Fruit fly (Drosophila melanogaster) whole organism: ENCODE measurements around the gene CG7058.

Source experiments
- CG8478 ChIP-seq: fragments of >200 bp; optimal IDR thresholded peaks from 2 replicates; lab custom pipeline; 2018; ENCODE audit warnings: inconsistent platforms
- Dll ChIP-seq: fragments of >200 bp; optimal IDR thresholded peaks from 2 replicates; lab custom pipeline; 2017
- EcR ChIP-seq, 2 experiments: fragments of >200 bp; optimal IDR thresholded peaks; 2 replicates each; lab custom pipeline; 2017; ENCODE audit warnings: missing biosample characterization in 2 of 2, missing genetic modification characterization in 2 of 2, missing genetic modification reagents in 2 of 2
- pan ChIP-seq: fragments of >200 bp; optimal IDR thresholded peaks from 2 replicates; lab custom pipeline; 2017
- psq ChIP-seq: fragments of >200 bp; optimal IDR thresholded peaks from 2 replicates; lab custom pipeline; 2017
- usp ChIP-seq: fragments of >200 bp; optimal IDR thresholded peaks from 2 replicates; lab custom pipeline; 2017; ENCODE audit warnings: missing biosample characterization, missing genetic modification characterization, mixed read lengths

CG7058 gene

DNA sequence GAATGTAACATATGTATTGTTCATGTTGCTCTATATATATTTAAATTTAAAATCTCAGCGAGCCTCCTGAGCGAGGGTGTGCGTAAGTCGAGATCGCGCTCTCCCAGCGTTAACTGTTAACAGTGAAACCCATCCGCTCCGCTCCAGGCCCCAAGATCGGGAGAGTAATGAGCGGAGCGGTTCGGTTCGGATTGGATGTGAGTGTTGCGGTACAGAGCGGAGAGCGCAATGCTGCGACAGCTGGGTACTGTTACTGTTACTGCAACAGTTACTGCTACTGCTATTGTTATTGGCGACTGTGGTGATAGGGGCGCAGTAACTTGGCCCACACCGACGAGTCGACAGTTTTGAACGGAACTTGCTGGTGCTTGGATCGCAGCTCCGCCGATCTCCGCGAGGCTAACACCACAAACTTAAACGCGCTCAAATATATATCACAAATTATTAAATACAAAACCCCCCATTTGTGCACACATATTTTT is 25.9 kb downstream of the CG7058 start, which contains the start of gene Pvf1:
TSS of gene Pvf1 (plus strand) at position 312 of the 482 bp plus-strand sequence.
- no peak for TF ChIP-seq psq (lab: Kevin White, UChicago)
- no peak for TF ChIP-seq CG8478 (lab: Kevin White, UChicago)
- TF ChIP-seq EcR (GFP tag; optimal IDR thresholded peaks at IDR 0.05; lab: Kevin White, UChicago) = no peak
- peak; percentile 93 for TF ChIP-seq Dll (lab: Kevin White, UChicago)
- TF ChIP-seq pan = peak; percentile 52

DNA sequence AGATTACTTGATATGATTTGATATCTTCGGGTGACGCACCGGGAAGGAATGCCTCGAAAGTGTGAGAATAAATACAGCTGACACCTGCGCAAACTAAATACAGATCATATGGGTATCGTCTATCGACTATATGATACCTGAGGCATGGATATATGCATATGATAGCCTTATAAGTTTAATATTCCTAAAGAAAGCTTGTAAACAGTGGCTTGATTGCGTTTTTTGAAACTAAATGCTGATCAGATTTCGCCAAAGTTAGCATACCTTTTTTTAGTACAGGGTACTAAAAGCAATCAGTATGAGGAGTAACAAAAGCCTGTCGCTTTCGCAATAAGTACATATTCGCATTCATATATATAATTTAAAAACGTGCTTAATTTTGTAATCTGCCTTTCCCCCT is 27.9 kb downstream of the CG7058 start:
- no peak for TF ChIP-seq psq (lab: Kevin White, UChicago)
- TF ChIP-seq EcR (GFP tag; optimal IDR thresholded peaks at IDR 0.05; lab: Kevin White, UChicago) = no peak
- peak; percentile 83 for TF ChIP-seq pan

DNA sequence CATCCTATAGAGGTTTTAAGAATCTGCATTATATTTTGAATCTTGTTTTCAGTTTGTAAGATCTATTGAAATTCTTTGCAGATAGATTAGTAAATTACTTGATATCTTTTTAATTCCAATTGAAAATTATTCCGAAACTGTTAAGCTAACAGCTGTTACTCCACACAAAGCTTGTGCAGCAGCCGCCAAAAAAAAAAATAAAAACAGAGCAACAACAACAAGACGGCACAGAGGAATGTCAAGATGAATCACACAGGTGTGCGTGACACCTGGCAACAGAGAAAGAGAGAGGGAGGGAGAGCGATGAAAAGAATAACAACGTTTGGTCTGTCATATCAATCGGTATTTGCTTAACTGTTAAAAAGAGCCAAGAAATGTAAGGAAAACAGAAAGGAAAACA is 28.5 kb downstream of the CG7058 start:
- TF ChIP-seq Dll (lab: Kevin White, UChicago) = no peak
- TF ChIP-seq EcR (GFP tag; optimal IDR thresholded peaks at IDR 0.05; lab: Kevin White, UChicago) = no peak
- TF ChIP-seq CG8478 (lab: Kevin White, UChicago) = no peak
- TF ChIP-seq pan = no peak
- TF ChIP-seq psq (lab: Kevin White, UChicago) = no peak
- TF ChIP-seq usp (GFP tag; lab: Kevin White, UChicago) = no peak

DNA sequence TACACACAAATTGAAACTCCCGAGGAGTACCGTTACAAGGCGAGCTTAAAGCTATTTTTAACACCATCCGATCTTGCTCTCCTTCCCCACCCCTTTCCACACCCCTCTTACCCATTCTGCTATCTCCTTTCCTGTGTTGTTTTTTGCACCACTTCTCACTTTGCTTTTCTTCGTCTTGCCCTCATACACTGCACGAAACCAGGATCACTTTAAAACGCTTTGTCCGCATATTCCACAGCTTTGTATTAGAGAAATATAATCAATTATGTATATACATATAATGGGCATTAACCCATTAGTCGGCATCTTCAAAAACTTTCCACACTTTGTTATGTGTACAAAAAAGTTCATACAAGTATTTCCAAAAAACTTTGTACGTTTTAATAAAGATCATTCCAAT is 29.0 kb downstream of the CG7058 start:
- TF ChIP-seq EcR (GFP tag; optimal IDR thresholded peaks at IDR 0.05; lab: Kevin White, UChicago) (no peak), CG8478 (lab: Kevin White, UChicago) (no peak), psq (lab: Kevin White, UChicago) (no peak), pan (no peak), Dll (lab: Kevin White, UChicago) (no peak), usp (GFP tag; lab: Kevin White, UChicago) (no peak)

dm6 chrX:18836315-18836714 is 29.8 kb downstream of the CG7058 start:
- TF ChIP-seq Dll (lab: Kevin White, UChicago) (no peak), EcR (GFP tag; optimal IDR thresholded peaks at IDR 0.05; lab: Kevin White, UChicago) (no peak), psq (lab: Kevin White, UChicago) (no peak), CG8478 (lab: Kevin White, UChicago) (no peak), pan (no peak), usp (GFP tag; lab: Kevin White, UChicago) (no peak)

DNA sequence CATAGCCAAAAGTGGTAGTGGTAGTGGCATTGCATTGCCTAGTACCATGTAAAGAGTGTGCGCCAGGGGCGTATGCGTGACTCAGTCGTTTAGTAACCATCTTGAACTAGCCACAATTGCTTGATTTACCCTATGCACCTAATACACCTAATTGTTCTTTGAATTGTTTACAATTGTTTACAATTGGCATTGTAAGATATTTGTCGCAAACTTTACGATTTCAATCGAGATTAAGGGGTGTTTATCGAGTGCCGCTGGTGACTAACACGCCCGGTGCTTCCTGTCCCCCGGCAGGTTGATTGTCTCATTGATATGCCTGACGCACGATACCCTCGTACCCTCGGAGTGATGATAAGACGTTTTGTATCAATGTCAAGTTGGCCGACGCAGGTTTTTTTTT is 30.6 kb downstream of the CG7058 start:
- TF ChIP-seq CG8478 (lab: Kevin White, UChicago) (no peak), pan (no peak), EcR (GFP tag; optimal IDR thresholded peaks at IDR 0.05; lab: Kevin White, UChicago) (no peak), Dll (lab: Kevin White, UChicago) (no peak), usp (GFP tag; lab: Kevin White, UChicago) (no peak), psq (lab: Kevin White, UChicago) (no peak)

- TF ChIP-seq pan = no peak
- no peak for TF ChIP-seq CG8478 (lab: Kevin White, UChicago)
- TF ChIP-seq EcR (GFP tag; optimal IDR thresholded peaks at IDR 0.05; lab: Kevin White, UChicago) = no peak
- no peak for TF ChIP-seq Dll (lab: Kevin White, UChicago)
- no peak for TF ChIP-seq psq (lab: Kevin White, UChicago)
Measured at dm6 chrX:18838470-18838869, 32.0 kb downstream of the CG7058 start.

DNA sequence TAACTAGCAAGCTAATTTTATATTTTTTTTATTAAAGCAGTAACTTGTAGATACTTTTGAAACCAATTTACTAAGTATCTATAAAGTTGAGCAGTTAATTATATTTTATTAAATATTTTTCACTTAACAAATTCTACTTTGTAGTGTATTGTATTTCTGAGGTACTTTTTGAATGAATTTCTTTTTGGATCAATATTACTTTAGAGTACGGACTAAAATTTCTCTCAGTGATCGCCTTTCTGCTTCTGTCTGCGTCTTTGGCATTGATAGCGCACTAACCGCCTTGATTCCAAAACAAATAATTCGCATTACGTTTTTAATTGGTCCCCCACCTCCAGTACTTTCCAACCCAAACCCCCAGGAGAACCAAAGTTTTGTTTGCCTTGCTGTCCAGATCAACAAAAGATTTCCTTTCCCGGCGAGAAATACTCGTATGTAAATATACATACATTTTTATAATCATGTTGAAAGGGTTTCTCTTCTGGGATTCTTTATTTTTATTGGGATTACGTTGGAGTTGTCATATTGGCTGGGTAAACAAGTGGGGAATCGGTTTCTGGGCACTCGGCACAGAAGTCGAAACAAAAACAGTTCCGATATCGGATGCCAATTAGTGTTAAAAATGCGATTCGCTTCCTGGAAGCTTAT is 32.6 kb downstream of the CG7058 start:
- TF ChIP-seq psq (lab: Kevin White, UChicago) (no peak), usp (GFP tag; lab: Kevin White, UChicago) (no peak), Dll (lab: Kevin White, UChicago) (no peak), CG8478 (lab: Kevin White, UChicago) (no peak), pan (no peak), EcR (GFP tag; optimal IDR thresholded peaks at IDR 0.05; lab: Kevin White, UChicago) (no peak)

DNA sequence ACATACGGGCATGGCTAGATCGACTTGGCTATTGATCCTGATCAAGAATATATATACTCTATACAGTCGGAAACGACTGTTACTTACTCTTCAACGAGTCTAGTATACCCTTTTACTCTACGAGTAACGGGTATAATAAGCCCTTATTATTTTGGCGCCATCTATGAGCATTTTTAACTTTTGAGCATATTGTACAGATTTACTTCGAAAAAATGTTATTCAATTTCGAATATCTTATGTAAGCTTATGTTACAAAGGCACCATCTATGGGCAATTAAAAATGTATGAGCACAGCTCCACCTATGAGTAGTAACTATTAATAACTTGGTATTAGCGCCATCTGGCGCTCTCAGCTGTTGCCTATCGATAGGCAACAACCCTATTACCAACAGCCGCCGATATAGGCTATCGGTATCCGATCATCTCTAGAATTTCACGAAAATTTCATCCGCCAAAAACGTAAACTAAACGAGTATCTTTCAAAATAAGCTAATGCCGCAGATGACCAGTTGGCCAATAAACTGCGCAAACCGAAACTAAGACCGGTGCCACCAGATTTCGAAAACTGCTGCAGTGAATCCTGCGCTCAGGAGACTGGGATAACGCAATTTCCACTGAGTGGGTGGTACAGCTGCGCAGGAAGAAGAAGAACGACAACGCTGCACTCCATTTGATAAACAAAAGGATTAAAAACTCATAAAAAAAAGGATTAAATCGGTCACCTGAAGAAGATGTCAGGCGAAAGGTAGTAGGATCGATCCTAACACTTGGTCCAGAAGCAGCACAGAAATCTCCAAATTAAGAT is 36.9 kb downstream of the CG7058 start, which contains the start of gene htk:
TSS of gene htk (plus strand) at position 435 of the 805 bp plus-strand sequence.
- TF ChIP-seq psq (lab: Kevin White, UChicago) (no peak), usp (GFP tag; lab: Kevin White, UChicago) (no peak), pan (no peak), EcR (GFP tag; optimal IDR thresholded peaks at IDR 0.05; lab: Kevin White, UChicago) (no peak), Dll (lab: Kevin White, UChicago) (no peak), CG8478 (lab: Kevin White, UChicago) (no peak)

dm6 chrX:18848338-18849021 is 42.0 kb downstream of the CG7058 start, which contains the start of gene shop:
Gene shop, minus strand, starts transcription at chrX:18848566.
- TF ChIP-seq pan (no peak), usp (GFP tag; lab: Kevin White, UChicago) (no peak), psq (lab: Kevin White, UChicago) (no peak), Dll (lab: Kevin White, UChicago) (no peak), EcR (GFP tag; optimal IDR thresholded peaks at IDR 0.05; lab: Kevin White, UChicago) (no peak), CG8478 (lab: Kevin White, UChicago) (no peak)

DNA sequence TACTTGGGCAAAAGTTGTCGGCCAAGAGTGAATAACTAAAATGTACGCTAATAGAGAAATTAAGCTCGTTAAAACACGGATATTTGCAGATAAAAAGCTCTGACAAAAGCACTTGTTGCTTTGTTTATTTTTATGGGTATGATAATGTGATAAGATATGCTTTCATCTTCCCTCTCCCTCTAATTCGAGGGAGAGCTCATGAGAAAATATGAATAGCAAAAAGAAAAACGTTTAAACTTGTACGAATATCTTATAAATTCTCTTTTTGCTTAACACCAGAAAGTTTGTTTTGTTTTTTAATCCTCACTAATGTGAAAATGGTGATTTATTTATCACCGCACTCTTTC is 42.5 kb downstream of the CG7058 start:
- TF ChIP-seq Dll (lab: Kevin White, UChicago) = no peak
- no peak for TF ChIP-seq psq (lab: Kevin White, UChicago)
- no peak for TF ChIP-seq CG8478 (lab: Kevin White, UChicago)
- no peak for TF ChIP-seq pan
- TF ChIP-seq usp (GFP tag; lab: Kevin White, UChicago) = no peak
- no peak for TF ChIP-seq EcR (GFP tag; optimal IDR thresholded peaks at IDR 0.05; lab: Kevin White, UChicago)
